Worm (Caenorhabditis elegans) whole organism, early embryonic: ENCODE results near the gene ptr-6.

Source experiments
- B0310.2 ChIP-seq: sonication (generic microtip); optimal IDR thresholded peaks from 2 replicates; lab custom pipeline; 2016; ENCODE audit warnings: mild to moderate bottlenecking, missing genetic modification characterization, missing compliant biosample characterization
- F13C5.2 ChIP-seq: sonication (generic microtip); optimal IDR thresholded peaks from 2 replicates; lab custom pipeline; 2017; ENCODE audit warnings: mild to moderate bottlenecking, missing genetic modification characterization, inconsistent platforms, missing compliant biosample characterization
- aly-1 ChIP-seq: sonication (generic microtip); optimal IDR thresholded peaks from 2 replicates; lab custom pipeline; 2016; ENCODE audit warnings: missing genetic modification characterization, missing compliant biosample characterization
- ama-1 ChIP-seq: fragments of 150-350 bp; optimal IDR thresholded peaks from 2 replicates; lab custom pipeline; 2014
- ceh-13 ChIP-seq: fragments of 200-800 bp; sonication (Bioruptor generic); optimal IDR thresholded peaks from 2 replicates; lab custom pipeline; 2018; ENCODE audit warnings: mild to moderate bottlenecking, missing genetic modification characterization, missing compliant biosample characterization
- ceh-36 ChIP-seq: sonication (generic microtip); optimal IDR thresholded peaks from 2 replicates; lab custom pipeline; 2016; ENCODE audit warnings: missing genetic modification characterization, inconsistent platforms, missing compliant biosample characterization
- ets-7 ChIP-seq: sonication (generic microtip); optimal IDR thresholded peaks from 2 replicates; lab custom pipeline; 2016; ENCODE audit warnings: missing genotype, missing genetic modification characterization, missing compliant biosample characterization
- flt-1 ChIP-seq: fragments of 200-800 bp; sonication (Bioruptor generic); IDR thresholded peaks from 2 replicates; pipeline ENCODE4 v1.3.6; 2022; ENCODE audit warnings: missing genetic modification characterization, missing compliant biosample characterization
- hmbx-1 ChIP-seq: sonication (generic microtip); optimal IDR thresholded peaks from 2 replicates; lab custom pipeline; 2016; ENCODE audit warnings: mild to moderate bottlenecking, missing genetic modification characterization, missing compliant biosample characterization
- hmg-4 ChIP-seq: fragments of 200-800 bp; sonication (Bioruptor generic); optimal IDR thresholded peaks from 2 replicates; lab custom pipeline; 2018; ENCODE audit warnings: mild to moderate bottlenecking, missing genetic modification characterization, missing compliant biosample characterization
- hnd-1 ChIP-seq: sonication (generic microtip); optimal IDR thresholded peaks from 2 replicates; lab custom pipeline; 2016; ENCODE audit warnings: missing genetic modification characterization, missing compliant biosample characterization
- pes-1 ChIP-seq: fragments of 200-800 bp; sonication (Bioruptor generic); IDR thresholded peaks from 2 replicates; pipeline ENCODE4 v1.3.6; 2022; ENCODE audit warnings: missing genetic modification reagents, missing genetic modification characterization, missing compliant biosample characterization
- scrt-1 ChIP-seq: fragments of 200-800 bp; sonication (Bioruptor generic); IDR thresholded peaks from 2 replicates; pipeline ENCODE4 v1.3.6; 2022; ENCODE audit warnings: missing genetic modification characterization, missing compliant biosample characterization
- sea-1 ChIP-seq: fragments of 200-800 bp; sonication (Bioruptor generic); conservative IDR thresholded peaks from 2 replicates; pipeline ENCODE4 v1.3.6; 2022; ENCODE audit warnings: missing genetic modification characterization, missing compliant biosample characterization
- tbx-11 ChIP-seq: fragments of 200-800 bp; sonication (Bioruptor generic); IDR thresholded peaks from 2 replicates; pipeline ENCODE4 v1.3.6; 2022; ENCODE audit warnings: missing genetic modification characterization, missing compliant biosample characterization
- tbx-37 ChIP-seq: fragments of 200-800 bp; sonication (Bioruptor generic); conservative IDR thresholded peaks from 2 replicates; pipeline ENCODE4 v1.3.6; 2022; ENCODE audit warnings: missing genetic modification reagents, missing genetic modification characterization, missing compliant biosample characterization
- tra-4 ChIP-seq: sonication (generic microtip); optimal IDR thresholded peaks from 2 replicates; lab custom pipeline; 2017; ENCODE audit warnings: missing genetic modification characterization, missing compliant biosample characterization

ptr-6 gene

ce11 chrII:5200987-5201582, 45.6 kb downstream of the ptr-6 start:
- TF ChIP-seq tra-4 (tag; lab: Kevin White, UChicago) (no peak), pes-1 (GFP tag; lab: Robert Waterston, UW) (no peak), flt-1 (GFP tag; lab: Robert Waterston, UW) (no peak), hnd-1 (no peak), ama-1 (lab: Kevin White, UChicago) (no peak), hmbx-1 (no peak), ceh-36 (tag; lab: Kevin White, UChicago) (no peak), hmg-4 (no peak), F13C5.2 (tag; lab: Kevin White, UChicago) (no peak), tbx-11 (GFP tag; lab: Robert Waterston, UW) (no peak), sea-1 (GFP tag; lab: Robert Waterston, UW) (no peak), scrt-1 (GFP tag; lab: Robert Waterston, UW) (no peak), B0310.2 (tag; lab: Kevin White, UChicago) (no peak), ceh-13 (GFP tag; lab: Kevin White, UChicago) (no peak), aly-1 (no peak), ets-7 (tag; lab: Kevin White, UChicago) (no peak), tbx-37 (GFP tag; lab: Robert Waterston, UW) (no peak)

- TF ChIP-seq ama-1 (lab: Kevin White, UChicago) (no peak), hmg-4 (no peak), sea-1 (GFP tag; lab: Robert Waterston, UW) (no peak)
Observed at ce11 chrII:5199497-5199896, 47.1 kb downstream of the ptr-6 start, which contains the start of gene msp-50. msp-50 (plus strand) TSS chrII:5199797.

ce11 chrII:5195504-5195903, 51.1 kb downstream of the ptr-6 start, which contains the start of gene C34F11.5:
C34F11.5 (plus strand) TSS chrII:5195804.
- no peak for TF ChIP-seq B0310.2 (tag; lab: Kevin White, UChicago)
- TF ChIP-seq ets-7 (tag; lab: Kevin White, UChicago), result no peak
- no peak for TF ChIP-seq pes-1 (GFP tag; lab: Robert Waterston, UW)
- TF ChIP-seq tra-4 (tag; lab: Kevin White, UChicago), result no peak
- no peak for TF ChIP-seq scrt-1 (GFP tag; lab: Robert Waterston, UW)
- TF ChIP-seq flt-1 (GFP tag; lab: Robert Waterston, UW), result no peak
- TF ChIP-seq tbx-11 (GFP tag; lab: Robert Waterston, UW), result no peak
- TF ChIP-seq F13C5.2 (tag; lab: Kevin White, UChicago), result no peak
- TF ChIP-seq sea-1 (GFP tag; lab: Robert Waterston, UW), result no peak
- TF ChIP-seq hmbx-1, result no peak

- TF ChIP-seq tbx-37 (GFP tag; lab: Robert Waterston, UW) (no peak), ama-1 (lab: Kevin White, UChicago) (no peak), aly-1 (no peak), hnd-1 (no peak), pes-1 (GFP tag; lab: Robert Waterston, UW) (no peak), tbx-11 (GFP tag; lab: Robert Waterston, UW) (no peak), ceh-36 (tag; lab: Kevin White, UChicago) (no peak), ets-7 (tag; lab: Kevin White, UChicago) (no peak), flt-1 (GFP tag; lab: Robert Waterston, UW) (no peak), sea-1 (GFP tag; lab: Robert Waterston, UW) (no peak), hmbx-1 (no peak), tra-4 (tag; lab: Kevin White, UChicago) (no peak), F13C5.2 (tag; lab: Kevin White, UChicago) (no peak), scrt-1 (GFP tag; lab: Robert Waterston, UW) (no peak), hmg-4 (no peak), ceh-13 (GFP tag; lab: Kevin White, UChicago) (no peak), B0310.2 (tag; lab: Kevin White, UChicago) (no peak)
Observed at ce11 chrII:5194066-5194465, 52.6 kb downstream of the ptr-6 start, which contains the start of gene msp-49. msp-49 (plus strand) TSS chrII:5194366.
